Worm (Caenorhabditis elegans) whole organism, early embryonic: ENCODE results near the gene rnp-4.

Experiments used
- B0310.2 ChIP-seq: sonication (generic microtip); optimal IDR thresholded peaks from 2 replicates; lab custom pipeline; 2016; ENCODE audit warnings: mild to moderate bottlenecking, missing genetic modification characterization, missing compliant biosample characterization
- F13C5.2 ChIP-seq: sonication (generic microtip); optimal IDR thresholded peaks from 2 replicates; lab custom pipeline; 2017; ENCODE audit warnings: mild to moderate bottlenecking, missing genetic modification characterization, inconsistent platforms, missing compliant biosample characterization
- aly-1 ChIP-seq: sonication (generic microtip); optimal IDR thresholded peaks from 2 replicates; lab custom pipeline; 2016; ENCODE audit warnings: missing genetic modification characterization, missing compliant biosample characterization
- ama-1 ChIP-seq: fragments of 150-350 bp; optimal IDR thresholded peaks from 2 replicates; lab custom pipeline; 2014
- ceh-13 ChIP-seq: fragments of 200-800 bp; sonication (Bioruptor generic); optimal IDR thresholded peaks from 2 replicates; lab custom pipeline; 2018; ENCODE audit warnings: mild to moderate bottlenecking, missing genetic modification characterization, missing compliant biosample characterization
- ceh-36 ChIP-seq: sonication (generic microtip); optimal IDR thresholded peaks from 2 replicates; lab custom pipeline; 2016; ENCODE audit warnings: missing genetic modification characterization, inconsistent platforms, missing compliant biosample characterization
- ets-7 ChIP-seq: sonication (generic microtip); optimal IDR thresholded peaks from 2 replicates; lab custom pipeline; 2016; ENCODE audit warnings: missing genotype, missing genetic modification characterization, missing compliant biosample characterization
- flt-1 ChIP-seq: fragments of 200-800 bp; sonication (Bioruptor generic); IDR thresholded peaks from 2 replicates; pipeline ENCODE4 v1.3.6; 2022; ENCODE audit warnings: missing genetic modification characterization, missing compliant biosample characterization
- hmbx-1 ChIP-seq: sonication (generic microtip); optimal IDR thresholded peaks from 2 replicates; lab custom pipeline; 2016; ENCODE audit warnings: mild to moderate bottlenecking, missing genetic modification characterization, missing compliant biosample characterization
- hmg-4 ChIP-seq: fragments of 200-800 bp; sonication (Bioruptor generic); optimal IDR thresholded peaks from 2 replicates; lab custom pipeline; 2018; ENCODE audit warnings: mild to moderate bottlenecking, missing genetic modification characterization, missing compliant biosample characterization
- hnd-1 ChIP-seq: sonication (generic microtip); optimal IDR thresholded peaks from 2 replicates; lab custom pipeline; 2016; ENCODE audit warnings: missing genetic modification characterization, missing compliant biosample characterization
- pes-1 ChIP-seq: fragments of 200-800 bp; sonication (Bioruptor generic); IDR thresholded peaks from 2 replicates; pipeline ENCODE4 v1.3.6; 2022; ENCODE audit warnings: missing genetic modification reagents, missing genetic modification characterization, missing compliant biosample characterization
- scrt-1 ChIP-seq: fragments of 200-800 bp; sonication (Bioruptor generic); IDR thresholded peaks from 2 replicates; pipeline ENCODE4 v1.3.6; 2022; ENCODE audit warnings: missing genetic modification characterization, missing compliant biosample characterization
- sea-1 ChIP-seq: fragments of 200-800 bp; sonication (Bioruptor generic); conservative IDR thresholded peaks from 2 replicates; pipeline ENCODE4 v1.3.6; 2022; ENCODE audit warnings: missing genetic modification characterization, missing compliant biosample characterization
- tbx-11 ChIP-seq: fragments of 200-800 bp; sonication (Bioruptor generic); IDR thresholded peaks from 2 replicates; pipeline ENCODE4 v1.3.6; 2022; ENCODE audit warnings: missing genetic modification characterization, missing compliant biosample characterization
- tbx-37 ChIP-seq: fragments of 200-800 bp; sonication (Bioruptor generic); conservative IDR thresholded peaks from 2 replicates; pipeline ENCODE4 v1.3.6; 2022; ENCODE audit warnings: missing genetic modification reagents, missing genetic modification characterization, missing compliant biosample characterization
- tra-4 ChIP-seq: sonication (generic microtip); optimal IDR thresholded peaks from 2 replicates; lab custom pipeline; 2017; ENCODE audit warnings: missing genetic modification characterization, missing compliant biosample characterization

The rnp-4 gene

ce11 chrIII:4397115-4397514, 9.0 kb upstream of the rnp-4 start, which contains the start of gene R07E5.5:
R07E5.5 (plus strand) TSS chrIII:4397415.
- TF ChIP-seq F13C5.2 (no peak), scrt-1 (GFP tag; lab: Robert Waterston, UW) (no peak), tra-4 (tag; lab: Kevin White, UChicago) (no peak), sea-1 (no peak), B0310.2 (tag; lab: Kevin White, UChicago) (no peak), ceh-13 (GFP tag; lab: Kevin White, UChicago) (no peak), hmbx-1 (tag; lab: Kevin White, UChicago) (no peak), ets-7 (tag; lab: Kevin White, UChicago) (no peak), ama-1 (no peak), ceh-36 (no peak), pes-1 (GFP tag; lab: Robert Waterston, UW) (no peak), hmg-4 (no peak), tbx-37 (GFP tag; lab: Robert Waterston, UW) (no peak), tbx-11 (GFP tag; lab: Robert Waterston, UW) (no peak), flt-1 (no peak), hnd-1 (tag; lab: Kevin White, UChicago) (no peak)

ce11 chrIII:4398463-4398862, 7.6 kb upstream of the rnp-4 start, which contains the start of gene R07E5.6:
R07E5.6 (plus strand) TSS chrIII:4398763.
- no peak for TF ChIP-seq hmbx-1 (tag; lab: Kevin White, UChicago)
- no peak for TF ChIP-seq hnd-1 (tag; lab: Kevin White, UChicago)
- no peak for TF ChIP-seq aly-1
- no peak for TF ChIP-seq ama-1
- TF ChIP-seq hmg-4 = no peak

- TF ChIP-seq ets-7 (tag; lab: Kevin White, UChicago) (no peak), flt-1 (no peak), ceh-36 (no peak), sea-1 (no peak), ceh-13 (GFP tag; lab: Kevin White, UChicago) (no peak), pes-1 (GFP tag; lab: Robert Waterston, UW) (no peak)
Measured at ce11 chrIII:4401142-4401541, 4.9 kb upstream of the rnp-4 start, which contains the start of gene R07E5.15. R07E5.15 (plus strand) TSS chrIII:4401442.

ce11 chrIII:4404339-4404836, 1.7 kb upstream of the rnp-4 start, which contains the start of the genes R07E5.17 and snfc-5:
R07E5.17 (minus strand) TSS chrIII:4404436.
snfc-5 (plus strand) TSS chrIII:4404786.
- no peak for TF ChIP-seq scrt-1 (GFP tag; lab: Robert Waterston, UW)
- peak; percentile 59 for TF ChIP-seq F13C5.2

- no peak for TF ChIP-seq tbx-37 (GFP tag; lab: Robert Waterston, UW)
- TF ChIP-seq ets-7 (tag; lab: Kevin White, UChicago) = no peak
- no peak for TF ChIP-seq ceh-36
- TF ChIP-seq hnd-1 (tag; lab: Kevin White, UChicago) = no peak
- TF ChIP-seq scrt-1 (GFP tag; lab: Robert Waterston, UW) = no peak
- no peak for TF ChIP-seq tra-4 (tag; lab: Kevin White, UChicago)
- TF ChIP-seq tbx-11 (GFP tag; lab: Robert Waterston, UW) = no peak
- TF ChIP-seq aly-1 = no peak
- TF ChIP-seq ceh-13 (GFP tag; lab: Kevin White, UChicago) = no peak
- no peak for TF ChIP-seq flt-1
- TF ChIP-seq F13C5.2 = no peak
- TF ChIP-seq ama-1 = no peak
- TF ChIP-seq sea-1 = no peak
Measured at ce11 chrIII:4407144-4407543, 1.1 kb downstream of the rnp-4 start, which contains the start of gene prdx-3. prdx-3 (plus strand) TSS chrIII:4407444.

ce11 chrIII:4408251-4408650, 2.2 kb downstream of the rnp-4 start, which contains the start of gene gpch-1:
gpch-1 (plus strand) TSS chrIII:4408551.
- TF ChIP-seq tra-4 (tag; lab: Kevin White, UChicago) = no peak
- TF ChIP-seq pes-1 (GFP tag; lab: Robert Waterston, UW) = no peak
- TF ChIP-seq F13C5.2 = no peak
- no peak for TF ChIP-seq flt-1
- TF ChIP-seq B0310.2 (tag; lab: Kevin White, UChicago) = no peak
- TF ChIP-seq hmg-4 = no peak
- no peak for TF ChIP-seq ama-1
- TF ChIP-seq tbx-37 (GFP tag; lab: Robert Waterston, UW) = no peak
- TF ChIP-seq tbx-11 (GFP tag; lab: Robert Waterston, UW) = no peak
- TF ChIP-seq ets-7 (tag; lab: Kevin White, UChicago) = no peak
- TF ChIP-seq sea-1 = no peak
- TF ChIP-seq hmbx-1 (tag; lab: Kevin White, UChicago) = no peak

- TF ChIP-seq hmbx-1 (tag; lab: Kevin White, UChicago) (no peak), F13C5.2 (no peak), scrt-1 (GFP tag; lab: Robert Waterston, UW) (no peak), tbx-11 (GFP tag; lab: Robert Waterston, UW) (no peak), pes-1 (GFP tag; lab: Robert Waterston, UW) (no peak), ets-7 (tag; lab: Kevin White, UChicago) (no peak), ceh-36 (no peak)
Measured at ce11 chrIII:4412108-4413009, 6.3 kb downstream of the rnp-4 start.

- no peak for TF ChIP-seq F13C5.2
Measured at ce11 chrIII:4413099-4413498, 7.0 kb downstream of the rnp-4 start, which contains the start of gene mpc-1. mpc-1 (plus strand) TSS chrIII:4413457.
